Worm (Caenorhabditis elegans): ENCODE measurements around the gene R160.5.
"Not testable (repeated sequence)": the region's sequence is repeated elsewhere in the genome, so short reads cannot be mapped to it uniquely, and the experiment has no call there.

DNA sequence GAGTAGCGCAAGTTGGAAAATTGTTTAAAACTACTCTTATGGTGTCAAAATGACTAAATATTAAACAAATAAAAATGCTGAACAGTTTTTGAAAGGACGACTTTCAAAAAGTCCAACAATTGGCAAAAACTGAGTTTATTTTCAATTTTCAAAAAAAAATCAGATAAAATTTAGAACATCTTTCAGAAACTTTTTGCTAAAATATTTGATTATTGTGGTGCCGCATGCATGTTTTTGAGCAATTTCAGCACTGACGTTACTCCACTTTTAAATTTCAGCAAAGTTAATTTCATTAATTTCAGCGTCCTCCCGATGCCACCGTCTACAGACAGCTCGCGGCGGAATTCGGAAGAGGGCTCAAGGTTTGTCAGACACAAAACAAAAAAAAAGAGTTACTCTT lies 31.3 kb downstream of the R160.5 start, which contains the start of gene cst-1:
- TF ChIP-seq Y105C5A.15 (GFP tag; IDR thresholded peaks at IDR 0.05); ces-1 (GFP tag; optimal IDR thresholded peaks at IDR 0.05); snpc-4 (tag; optimal IDR thresholded peaks at IDR 0.05); nhr-25 (tag; optimal IDR thresholded peaks at IDR 0.05; ENCODE audit: borderline replicate concordance, insufficient read depth); pha-4 (GFP tag; IDR thresholded peaks at IDR 0.05); pha-4 (tag; optimal IDR thresholded peaks at IDR 0.05); nhr-76 (tag; optimal IDR thresholded peaks at IDR 0.05); ceh-82 (tag; optimal IDR thresholded peaks at IDR 0.05); skn-1 (tag; optimal IDR thresholded peaks at IDR 0.05); lin-39 (tag; optimal IDR thresholded peaks at IDR 0.05); pqm-1 (tag; optimal IDR thresholded peaks at IDR 0.05); zip-11 (GFP tag; IDR thresholded peaks at IDR 0.05); ama-1 (optimal IDR thresholded peaks at IDR 0.05): not testable (repeated sequence)

Measured in whole organism, L4 larva.